Worm (Caenorhabditis elegans) whole organism, L4 larva: ENCODE measurements around the gene Y55F3BL.6.
"Not testable (repeated sequence)": the region's sequence is repeated elsewhere in the genome, so short reads cannot be mapped to it uniquely, and the experiment has no call there.

ENCODE experiments used
- T26A8.4 ChIP-seq: fragments of 200-800 bp; sonication (Bioruptor generic); IDR thresholded peaks from 2 replicates; pipeline ENCODE4 v1.3.6; 2022; ENCODE audit warnings: missing genetic modification characterization, missing compliant biosample characterization
- Y48G9A.11 ChIP-seq: fragments of 200-800 bp; sonication (Bioruptor generic); IDR thresholded peaks from 2 replicates; pipeline ENCODE4 v1.3.6; 2022; ENCODE audit warnings: missing genetic modification reagents, missing genetic modification characterization, missing compliant biosample characterization
- Y5F2A.4 ChIP-seq: fragments of 200-800 bp; sonication (Bioruptor generic); optimal IDR thresholded peaks from 2 replicates; lab custom pipeline; 2018; ENCODE audit warnings: mild to moderate bottlenecking, missing genetic modification characterization, missing compliant biosample characterization
- Y75B8A.6 ChIP-seq: fragments of 200-800 bp; sonication (Bioruptor generic); IDR thresholded peaks from 2 replicates; pipeline ENCODE4 v1.3.6; 2022; ENCODE audit warnings: missing genetic modification reagents, missing genetic modification characterization, missing compliant biosample characterization
- ZK337.2 ChIP-seq: fragments of 200-800 bp; sonication (Bioruptor generic); IDR thresholded peaks from 2 replicates; pipeline ENCODE4 v1.3.6; 2022; ENCODE audit warnings: missing genetic modification reagents, missing genetic modification characterization, missing compliant biosample characterization
- aly-2 ChIP-seq: sonication (generic microtip); optimal IDR thresholded peaks from 2 replicates; lab custom pipeline; 2018; ENCODE audit warnings: missing biosample characterization, missing genetic modification characterization
- arid-1 ChIP-seq: fragments of 200-800 bp; sonication (Bioruptor generic); conservative IDR thresholded peaks from 2 replicates; pipeline ENCODE4 v1.3.6; 2022; ENCODE audit warnings: missing genetic modification reagents, missing genetic modification characterization, missing compliant biosample characterization
- ceh-20 ChIP-seq: fragments of 200-800 bp; sonication (Bioruptor generic); IDR thresholded peaks from 2 replicates; pipeline ENCODE4 v1.3.6; 2022; ENCODE audit warnings: missing genetic modification reagents, missing genetic modification characterization, missing compliant biosample characterization
- ceh-28 ChIP-seq: fragments of 150-350 bp; optimal IDR thresholded peaks from 2 replicates; lab custom pipeline; 2014; ENCODE audit warnings: missing biosample characterization, missing genetic modification reagents, missing genetic modification characterization
- ceh-44 ChIP-seq: fragments of 200-800 bp; sonication (Bioruptor generic); IDR thresholded peaks from 2 replicates; pipeline ENCODE4 v1.3.6; 2022; ENCODE audit warnings: missing genetic modification reagents, missing genetic modification characterization, missing compliant biosample characterization
- cey-2 ChIP-seq: sonication (generic microtip); optimal IDR thresholded peaks from 3 replicates; lab custom pipeline; 2017; ENCODE audit warnings: missing genetic modification characterization, mild to moderate bottlenecking, missing compliant biosample characterization, antibody characterized with exemption, borderline replicate concordance; ENCODE audit not compliant: insufficient read depth
- dmd-6 ChIP-seq: fragments of 200-800 bp; sonication (Bioruptor generic); IDR thresholded peaks from 2 replicates; pipeline ENCODE4 v1.3.6; 2022; ENCODE audit warnings: missing genetic modification reagents, missing genetic modification characterization, missing compliant biosample characterization
- dmd-8 ChIP-seq: fragments of 200-800 bp; sonication (Bioruptor generic); IDR thresholded peaks from 2 replicates; pipeline ENCODE4 v1.3.6; 2022; ENCODE audit warnings: missing genetic modification characterization, missing compliant biosample characterization
- duxl-1 ChIP-seq: sonication (generic microtip); optimal IDR thresholded peaks from 2 replicates; lab custom pipeline; 2016; ENCODE audit warnings: mild to moderate bottlenecking, missing genetic modification characterization, moderate library complexity, missing compliant biosample characterization; ENCODE audit not compliant: poor library complexity
- egl-43 ChIP-seq: fragments of 200-800 bp; sonication (Bioruptor generic); IDR thresholded peaks from 2 replicates; pipeline ENCODE4 v1.3.6; 2022; ENCODE audit warnings: missing genetic modification reagents, missing genetic modification characterization, missing compliant biosample characterization
- fos-1 ChIP-seq: fragments of 150-350 bp; optimal IDR thresholded peaks from 2 replicates; lab custom pipeline; 2014; ENCODE audit warnings: missing biosample characterization, missing genetic modification characterization
- gei-8 ChIP-seq: fragments of 200-800 bp; sonication (Bioruptor generic); optimal IDR thresholded peaks from 2 replicates; lab custom pipeline; 2018; ENCODE audit warnings: mild to moderate bottlenecking, missing genetic modification characterization, missing compliant biosample characterization
- hlh-11 ChIP-seq: fragments of 200-800 bp; sonication (Bioruptor generic); optimal IDR thresholded peaks from 2 replicates; lab custom pipeline; 2018; ENCODE audit warnings: mild to moderate bottlenecking, missing genetic modification characterization, missing compliant biosample characterization
- hmg-1.1 ChIP-seq: fragments of 200-800 bp; sonication (Bioruptor generic); IDR thresholded peaks from 2 replicates; pipeline ENCODE4 v1.3.6; 2022; ENCODE audit warnings: missing genetic modification reagents, missing genetic modification characterization, missing compliant biosample characterization
- lin-29 ChIP-seq: fragments of 200-800 bp; sonication (Bioruptor generic); IDR thresholded peaks from 2 replicates; pipeline ENCODE4 v1.3.6; 2022; ENCODE audit warnings: missing genetic modification reagents, missing genetic modification characterization, missing compliant biosample characterization
- lin-38 ChIP-seq: fragments of 200-800 bp; sonication (Bioruptor generic); IDR thresholded peaks from 2 replicates; pipeline ENCODE4 v1.3.6; 2022; ENCODE audit warnings: missing genetic modification reagents, missing genetic modification characterization, missing compliant biosample characterization
- lir-3 ChIP-seq: sonication (generic microtip); optimal IDR thresholded peaks from 2 replicates; lab custom pipeline; 2016; ENCODE audit warnings: mild to moderate bottlenecking, missing genetic modification characterization, missing compliant biosample characterization
- madf-9 ChIP-seq: fragments of 200-800 bp; sonication (Bioruptor generic); conservative IDR thresholded peaks from 2 replicates; pipeline ENCODE4 v1.3.6; 2022; ENCODE audit warnings: missing genetic modification reagents, missing genetic modification characterization, missing compliant biosample characterization
- mdt-29 ChIP-seq: fragments of 200-800 bp; sonication (Bioruptor generic); IDR thresholded peaks from 2 replicates; pipeline ENCODE4 v1.3.6; 2022; ENCODE audit warnings: missing genetic modification reagents, missing genetic modification characterization, missing compliant biosample characterization
- mes-2 ChIP-seq: sonication (generic microtip); optimal IDR thresholded peaks from 2 replicates; lab custom pipeline; 2016; ENCODE audit warnings: missing genotype, mild to moderate bottlenecking, missing genetic modification characterization, missing compliant biosample characterization; ENCODE audit not compliant: poor library complexity, severe bottlenecking
- nhr-10 ChIP-seq: fragments of 150-350 bp; optimal IDR thresholded peaks from 2 replicates; lab custom pipeline; 2014; ENCODE audit warnings: missing biosample characterization, missing genetic modification characterization
- nhr-111 ChIP-seq: fragments of 200-800 bp; sonication (Bioruptor generic); optimal IDR thresholded peaks from 2 replicates; lab custom pipeline; 2018; ENCODE audit warnings: mild to moderate bottlenecking, missing genetic modification characterization, missing compliant biosample characterization
- nhr-76 ChIP-seq: fragments of 150-350 bp; optimal IDR thresholded peaks from 2 replicates; lab custom pipeline; 2014; ENCODE audit warnings: missing biosample characterization, missing genetic modification characterization
- pha-4 ChIP-seq, 2 experiments: fragments of 150-350 bp in 1 of 2; fragments of 200-800 bp in 1 of 2; sonication (Bioruptor generic) in 1 of 2; IDR thresholded peaks in 1 of 2; optimal IDR thresholded peaks in 1 of 2; 2 replicates each; pipeline versions ENCODE4 v1.3.6 to Lab custom; 2014 to 2022; ENCODE audit warnings: missing genetic modification characterization in 2 of 2, missing genetic modification reagents in 2 of 2, missing biosample characterization in 1 of 2, missing compliant biosample characterization in 1 of 2
- rbr-2 ChIP-seq: sonication (generic microtip); optimal IDR thresholded peaks from 2 replicates; lab custom pipeline; 2016; ENCODE audit warnings: missing genotype, missing genetic modification characterization, missing compliant biosample characterization
- set-16 ChIP-seq: fragments of 200-800 bp; sonication (Bioruptor generic); IDR thresholded peaks from 2 replicates; pipeline ENCODE4 v1.3.6; 2022; ENCODE audit warnings: missing genetic modification reagents, missing genetic modification characterization, missing compliant biosample characterization
- snpc-1.2 ChIP-seq: fragments of 200-800 bp; sonication (Bioruptor generic); IDR thresholded peaks from 2 replicates; pipeline ENCODE4 v1.3.6; 2022; ENCODE audit warnings: missing genetic modification reagents, missing genetic modification characterization, missing compliant biosample characterization
- tra-1 ChIP-seq: fragments of 200-800 bp; sonication (Bioruptor generic); IDR thresholded peaks from 2 replicates; pipeline ENCODE4 v1.3.6; 2022; ENCODE audit warnings: missing genetic modification reagents, missing genetic modification characterization, missing compliant biosample characterization
- unc-130 ChIP-seq: sonication (generic microtip); optimal IDR thresholded peaks from 2 replicates; lab custom pipeline; 2016; ENCODE audit warnings: missing genetic modification reagents, missing genetic modification characterization, missing compliant biosample characterization
- unc-39 ChIP-seq: sonication (generic microtip); optimal IDR thresholded peaks from 2 replicates; lab custom pipeline; 2017; ENCODE audit warnings: missing biosample characterization, missing genetic modification characterization
- unc-62 ChIP-seq, 3 experiments: fragments of 150-350 bp in 1 of 3; sonication (generic microtip); optimal IDR thresholded peaks in 2 of 3; peaks in 1 of 3; 1 replicate in 1 of 3; 2 replicates in 2 of 3; lab custom pipeline; 2014 to 2017; ENCODE audit warnings: missing biosample characterization in 3 of 3, missing genetic modification characterization in 3 of 3, missing genetic modification reagents in 3 of 3, missing genotype in 1 of 3
- vab-7 ChIP-seq: fragments of 200-800 bp; sonication (Bioruptor generic); IDR thresholded peaks from 2 replicates; pipeline ENCODE4 v1.3.6; 2022; ENCODE audit warnings: missing genetic modification reagents, missing genetic modification characterization, missing compliant biosample characterization

Y55F3BL.6 gene

ce11 chrIV:817879-818278 is 11.0 kb upstream of the Y55F3BL.6 start:
- TF ChIP-seq snpc-1.2 (GFP tag; lab: Robert Waterston, UW) (no peak), ceh-44 (GFP tag; lab: Robert Waterston, UW) (no peak), nhr-111 (GFP tag; lab: Kevin White, UChicago) (no peak), ZK337.2 (no peak), aly-2 (no peak), unc-39 (tag; lab: Kevin White, UChicago) (no peak), tra-1 (GFP tag; lab: Robert Waterston, UW) (no peak), hmg-1.1 (GFP tag; lab: Robert Waterston, UW) (no peak), ceh-28 (tag; lab: Kevin White, UChicago) (no peak), gei-8 (GFP tag; lab: Kevin White, UChicago) (no peak), duxl-1 (tag; lab: Kevin White, UChicago) (no peak), Y5F2A.4 (no peak), Y75B8A.6 (GFP tag; lab: Robert Waterston, UW) (no peak), cey-2 (tag; lab: Kevin White, UChicago) (no peak), fos-1 (tag; lab: Kevin White, UChicago) (no peak), nhr-76 (no peak), lin-29 (GFP tag; lab: Robert Waterston, UW) (no peak), nhr-10 (no peak), lir-3 (tag; lab: Kevin White, UChicago) (no peak), dmd-8 (GFP tag; lab: Robert Waterston, UW) (no peak)

ce11 chrIV:813341-813740 is 6.5 kb upstream of the Y55F3BL.6 start:
- TF ChIP-seq arid-1 (GFP tag; lab: Robert Waterston, UW) (peak; percentile 58; the same call in 1 of the 2 replicates), pha-4 (GFP tag; IDR thresholded peaks at IDR 0.05; lab: Robert Waterston, UW) (peak; percentile 37; the same call in 1 of the 2 replicates), hmg-1.1 (GFP tag; lab: Robert Waterston, UW) (peak; percentile 85), mdt-29 (GFP tag; lab: Robert Waterston, UW) (0 out of 2 replicates have a peak, but pooled peaks have one; percentile 42), set-16 (peak; percentile 76), egl-43 (GFP tag; lab: Robert Waterston, UW) (peak; percentile 63), ceh-20 (GFP tag; lab: Robert Waterston, UW) (0 out of 2 replicates have a peak, but pooled peaks have one; percentile 15), vab-7 (GFP tag; lab: Robert Waterston, UW) (peak; percentile 42; the same call in 1 of the 2 replicates), Y48G9A.11 (GFP tag; lab: Robert Waterston, UW) (peak; percentile 32; the same call in 1 of the 2 replicates), hlh-11 (peak; percentile 8), dmd-6 (GFP tag; lab: Robert Waterston, UW) (peak; percentile 61), mes-2 (tag; lab: Kevin White, UChicago) (peak; percentile 84), unc-130 (GFP tag; lab: Kevin White, UChicago) (peak; percentile 0), madf-9 (GFP tag; lab: Robert Waterston, UW) (0 out of 2 replicates have a peak, but pooled peaks have one; percentile 40), T26A8.4 (GFP tag; lab: Robert Waterston, UW) (peak; percentile 64; the same call in 1 of the 2 replicates), lin-38 (peak; percentile 88), rbr-2 (tag; lab: Kevin White, UChicago) (peak; percentile 3)
- not testable (repeated sequence) for TF ChIP-seq pha-4 (tag; optimal IDR thresholded peaks at IDR 0.05; lab: Kevin White, UChicago)

ce11 chrIV:805693-806092 is 1.2 kb downstream of the Y55F3BL.6 start:
- TF ChIP-seq unc-62 (GFP tag; optimal IDR thresholded peaks at IDR 0.05 in 1 of 2; lab: Kevin White, UChicago): peak in 1 of 2 experiments; percentile 82
- no peak for TF ChIP-seq unc-62 (tag; optimal IDR thresholded peaks at IDR 0.05; lab: Kevin White, UChicago)
- peak; percentile 89 for TF ChIP-seq ceh-28 (tag; lab: Kevin White, UChicago)
- TF ChIP-seq nhr-10: no peak
- no peak for TF ChIP-seq mdt-29 (GFP tag; lab: Robert Waterston, UW)
